Worm (Caenorhabditis elegans) whole organism, L2 larva: Measurements from ENCODE around the gene T24C4.5.

ENCODE experiments used
- C34F6.9 ChIP-seq: fragments of 150-350 bp; optimal IDR thresholded peaks from 2 replicates; lab custom pipeline; 2014; ENCODE audit warnings: missing biosample characterization, missing genetic modification characterization
- R02D3.7 ChIP-seq: fragments of 150-350 bp; optimal IDR thresholded peaks from 2 replicates; lab custom pipeline; 2014; ENCODE audit warnings: missing biosample characterization, missing genetic modification characterization
- Y55F3AM.14 ChIP-seq: fragments of 200-800 bp; sonication (Bioruptor generic); optimal IDR thresholded peaks from 2 replicates; lab custom pipeline; 2018; ENCODE audit warnings: mild to moderate bottlenecking, missing genetic modification characterization, missing compliant biosample characterization
- ZK546.5 ChIP-seq: sonication (generic microtip); optimal IDR thresholded peaks from 2 replicates; lab custom pipeline; 2017; ENCODE audit warnings: missing biosample characterization, missing genetic modification characterization
- aly-2 ChIP-seq: fragments of 150-350 bp; optimal IDR thresholded peaks from 2 replicates; lab custom pipeline; 2014; ENCODE audit warnings: missing biosample characterization, missing genetic modification characterization
- ama-1 ChIP-seq: fragments of 150-350 bp; optimal IDR thresholded peaks from 2 replicates; lab custom pipeline; 2018; ENCODE audit warnings: inconsistent platforms
- blmp-1 ChIP-seq: sonication (generic microtip); optimal IDR thresholded peaks from 2 replicates; lab custom pipeline; 2017; ENCODE audit warnings: missing genetic modification characterization, mild to moderate bottlenecking, missing compliant biosample characterization, antibody characterized with exemption, moderate library complexity; ENCODE audit not compliant: insufficient read depth
- ceh-16 ChIP-seq: fragments of 150-350 bp; optimal IDR thresholded peaks from 2 replicates; lab custom pipeline; 2014; ENCODE audit warnings: missing biosample characterization, missing genetic modification characterization
- ceh-82 ChIP-seq: fragments of 150-350 bp; optimal IDR thresholded peaks from 2 replicates; lab custom pipeline; 2014; ENCODE audit warnings: missing biosample characterization, missing genetic modification characterization
- crh-2 ChIP-seq: sonication (generic microtip); optimal IDR thresholded peaks from 2 replicates; lab custom pipeline; 2017; ENCODE audit warnings: missing biosample characterization, missing genetic modification characterization
- elt-1 ChIP-seq: fragments of 150-350 bp; optimal IDR thresholded peaks from 2 replicates; lab custom pipeline; 2014; ENCODE audit warnings: missing biosample characterization, missing genetic modification characterization
- fos-1 ChIP-seq: fragments of 150-350 bp; optimal IDR thresholded peaks from 2 replicates; lab custom pipeline; 2014; ENCODE audit warnings: missing biosample characterization, missing genetic modification characterization
- gmeb-1 ChIP-seq: fragments of 150-350 bp; optimal IDR thresholded peaks from 2 replicates; lab custom pipeline; 2014; ENCODE audit warnings: missing biosample characterization, missing genetic modification characterization
- lin-11 ChIP-seq: fragments of 150-350 bp; sonication (generic microtip); optimal IDR thresholded peaks from 2 replicates; lab custom pipeline; 2014; ENCODE audit warnings: missing biosample characterization, missing genetic modification characterization, inconsistent platforms, mixed read lengths
- lin-13 ChIP-seq: fragments of 150-350 bp; optimal IDR thresholded peaks from 2 replicates; lab custom pipeline; 2014; ENCODE audit warnings: missing biosample characterization, missing genetic modification reagents, missing genetic modification characterization
- lin-39 ChIP-seq: fragments of 150-350 bp; optimal IDR thresholded peaks from 2 replicates; lab custom pipeline; 2014; ENCODE audit warnings: missing biosample characterization, missing genetic modification reagents, missing genetic modification characterization
- lsy-2 ChIP-seq, 2 experiments: fragments of 150-350 bp in 1 of 2; sonication (generic microtip) in 1 of 2; optimal IDR thresholded peaks; 2 replicates each; lab custom pipeline; 2014 to 2017; ENCODE audit warnings: missing biosample characterization in 2 of 2, missing genetic modification characterization in 2 of 2
- mbf-1 ChIP-seq: sonication (generic microtip); optimal IDR thresholded peaks from 2 replicates; lab custom pipeline; 2017; ENCODE audit warnings: missing biosample characterization, missing genetic modification characterization
- mdl-1 ChIP-seq, 2 experiments: fragments of 150-350 bp in 1 of 2; sonication (generic microtip) in 1 of 2; optimal IDR thresholded peaks; 2 replicates each; lab custom pipeline; 2017; ENCODE audit warnings: missing biosample characterization in 2 of 2, missing genetic modification characterization in 2 of 2
- nhr-10 ChIP-seq: sonication (generic microtip); optimal IDR thresholded peaks from 2 replicates; lab custom pipeline; 2017; ENCODE audit warnings: missing biosample characterization, missing genetic modification characterization
- nhr-11 ChIP-seq: fragments of 150-350 bp; optimal IDR thresholded peaks from 2 replicates; lab custom pipeline; 2014; ENCODE audit warnings: missing biosample characterization, missing genetic modification characterization
- nhr-129 ChIP-seq: fragments of 150-350 bp; optimal IDR thresholded peaks from 2 replicates; lab custom pipeline; 2014; ENCODE audit warnings: missing biosample characterization, missing genetic modification characterization
- nhr-23 ChIP-seq: fragments of 150-350 bp; optimal IDR thresholded peaks from 2 replicates; lab custom pipeline; 2014; ENCODE audit warnings: missing biosample characterization, missing genetic modification reagents, missing genetic modification characterization
- nhr-237 ChIP-seq: fragments of 150-350 bp; optimal IDR thresholded peaks from 2 replicates; lab custom pipeline; 2014; ENCODE audit warnings: missing biosample characterization, missing genetic modification characterization
- nhr-25 ChIP-seq: fragments of 150-350 bp; sonication (generic microtip); optimal IDR thresholded peaks from 3 replicates; lab custom pipeline; 2014; ENCODE audit warnings: missing biosample characterization, missing genetic modification characterization
- nhr-77 ChIP-seq: fragments of 150-350 bp; optimal IDR thresholded peaks from 2 replicates; lab custom pipeline; 2014; ENCODE audit warnings: missing biosample characterization, missing genetic modification characterization
- peb-1 ChIP-seq: fragments of 150-350 bp; optimal IDR thresholded peaks from 2 replicates; lab custom pipeline; 2014; ENCODE audit warnings: missing biosample characterization, missing genetic modification characterization
- sem-4 ChIP-seq: fragments of 150-350 bp; optimal IDR thresholded peaks from 2 replicates; lab custom pipeline; 2014; ENCODE audit warnings: missing biosample characterization, missing genetic modification reagents, missing genetic modification characterization
- skn-1 ChIP-seq: sonication (generic microtip); optimal IDR thresholded peaks from 2 replicates; lab custom pipeline; 2017; ENCODE audit warnings: missing biosample characterization, missing genetic modification characterization
- sma-3 ChIP-seq: sonication (generic microtip); optimal IDR thresholded peaks from 2 replicates; lab custom pipeline; 2016; ENCODE audit warnings: missing genetic modification reagents, missing genetic modification characterization, missing compliant biosample characterization
- sma-9 ChIP-seq, 2 experiments: fragments of 150-350 bp in 1 of 2; sonication (generic microtip) in 1 of 2; optimal IDR thresholded peaks; 2 replicates each; lab custom pipeline; 2014 to 2016; ENCODE audit warnings: missing genetic modification characterization in 2 of 2, mild to moderate bottlenecking in 1 of 2, missing biosample characterization in 1 of 2, missing compliant biosample characterization in 1 of 2, missing genetic modification reagents in 1 of 2, moderate library complexity in 1 of 2
- snpc-4 ChIP-seq: fragments of 150-350 bp; optimal IDR thresholded peaks from 2 replicates; lab custom pipeline; 2014; ENCODE audit warnings: missing biosample characterization, missing genetic modification characterization
- unc-39 ChIP-seq: fragments of 150-350 bp; optimal IDR thresholded peaks from 2 replicates; lab custom pipeline; 2014; ENCODE audit warnings: missing biosample characterization, missing genetic modification characterization
- unc-62 ChIP-seq: fragments of 150-350 bp; optimal IDR thresholded peaks from 2 replicates; lab custom pipeline; 2014; ENCODE audit warnings: missing biosample characterization, missing genetic modification reagents, missing genetic modification characterization
- zag-1 ChIP-seq: fragments of 150-350 bp; optimal IDR thresholded peaks from 2 replicates; lab custom pipeline; 2014; ENCODE audit warnings: missing biosample characterization, missing genetic modification characterization
- ztf-1 ChIP-seq: fragments of 200-800 bp; sonication (Bioruptor generic); conservative IDR thresholded peaks from 2 replicates; pipeline ENCODE4 v1.3.6; 2022; ENCODE audit warnings: missing genetic modification characterization, missing compliant biosample characterization
- ztf-4 ChIP-seq: fragments of 150-350 bp; optimal IDR thresholded peaks from 2 replicates; lab custom pipeline; 2014; ENCODE audit warnings: missing biosample characterization, missing genetic modification characterization

T24C4.5 gene

ce11 chrIII:909540-909939 is 30.0 kb upstream of the T24C4.5 start, which contains the start of gene crls-1:
Gene crls-1, minus strand, starts transcription at chrIII:909902.
- TF ChIP-seq elt-1 (tag; lab: Kevin White, UChicago) (no peak), lsy-2 (tag; optimal IDR thresholded peaks at IDR 0.05; lab: Kevin White, UChicago) (peak in 1 of 2 experiments; percentile 14)

- TF ChIP-seq ztf-4 (tag; lab: Kevin White, UChicago) (no peak), lin-39 (tag; lab: Kevin White, UChicago) (no peak), blmp-1 (tag; lab: Kevin White, UChicago) (no peak), nhr-77 (no peak), nhr-23 (tag; lab: Kevin White, UChicago) (no peak), C34F6.9 (tag; lab: Kevin White, UChicago) (peak; percentile 41), peb-1 (tag; lab: Kevin White, UChicago) (no peak), lin-11 (no peak), lsy-2 (tag; optimal IDR thresholded peaks at IDR 0.05; lab: Kevin White, UChicago) (peak in 1 of 2 experiments; percentile 31), nhr-237 (tag; lab: Kevin White, UChicago) (no peak), Y55F3AM.14 (no peak), nhr-129 (tag; lab: Kevin White, UChicago) (peak; percentile 59), nhr-11 (tag; lab: Kevin White, UChicago) (no peak), zag-1 (tag; lab: Kevin White, UChicago) (no peak), snpc-4 (tag; lab: Kevin White, UChicago) (no peak), ztf-1 (GFP tag; lab: Robert Waterston, UW) (no peak), fos-1 (peak; percentile 93), nhr-10 (no peak), R02D3.7 (tag; lab: Kevin White, UChicago) (no peak), lin-13 (GFP tag; lab: Kevin White, UChicago) (no peak), sem-4 (tag; lab: Kevin White, UChicago) (no peak), unc-62 (GFP tag; lab: Kevin White, UChicago) (no peak), ceh-16 (tag; lab: Kevin White, UChicago) (no peak), unc-39 (no peak), nhr-25 (tag; lab: Kevin White, UChicago) (peak; percentile 22), gmeb-1 (tag; lab: Kevin White, UChicago) (no peak)
These were observed 28.5 kb upstream of the T24C4.5 start for ce11 chrIII:907990-908389.

- TF ChIP-seq nhr-77 (no peak), ama-1 (no peak), ZK546.5 (tag; lab: Kevin White, UChicago) (no peak), fos-1 (no peak)
These were observed 27.8 kb upstream of the T24C4.5 start, which contains the start of gene F23H11.4 for ce11 chrIII:907311-907710. Gene F23H11.4, minus strand, starts transcription at chrIII:907539.

ce11 chrIII:901600-902250 is 22.2 kb upstream of the T24C4.5 start:
- no peak for TF ChIP-seq crh-2
- TF ChIP-seq lsy-2 (tag; optimal IDR thresholded peaks at IDR 0.05; lab: Kevin White, UChicago), result peak in 1 of 2 experiments; percentile 44
- TF ChIP-seq mbf-1 (tag; lab: Kevin White, UChicago), result no peak
- no peak for TF ChIP-seq zag-1 (tag; lab: Kevin White, UChicago)
- no peak for TF ChIP-seq mdl-1 (tag; optimal IDR thresholded peaks at IDR 0.05; lab: Kevin White, UChicago)
- no peak for TF ChIP-seq sem-4 (tag; lab: Kevin White, UChicago)
- peak; percentile 54 for TF ChIP-seq gmeb-1 (tag; lab: Kevin White, UChicago)
- TF ChIP-seq ceh-82, result no peak
- TF ChIP-seq blmp-1 (tag; lab: Kevin White, UChicago), result no peak
- peak; percentile 34 for TF ChIP-seq lin-13 (GFP tag; lab: Kevin White, UChicago)
- peak; percentile 35 for TF ChIP-seq C34F6.9 (tag; lab: Kevin White, UChicago)

DNA sequence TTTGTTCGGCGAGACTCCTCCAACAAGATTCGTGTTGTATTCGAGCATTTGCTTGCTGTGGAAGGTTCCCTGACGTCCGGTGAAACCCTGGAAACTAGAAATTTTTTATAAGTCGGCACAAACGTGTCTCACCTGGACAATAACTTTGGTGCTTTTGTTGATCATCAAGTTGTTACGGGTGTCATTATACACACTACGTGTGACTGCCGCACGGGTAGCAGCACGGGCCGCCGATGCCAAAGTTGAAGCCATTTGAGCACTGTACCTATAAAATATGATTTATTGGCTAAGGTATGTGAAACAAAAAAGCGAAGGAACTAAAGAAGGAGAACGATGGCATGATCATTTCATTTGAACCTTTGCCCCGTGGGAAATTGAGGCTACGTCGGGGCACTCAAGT is 21.6 kb upstream of the T24C4.5 start, which contains the start of gene sucl-2:
TSS of gene sucl-2 (minus strand) at position 265 of the 400 bp plus-strand sequence.
- TF ChIP-seq sma-9 (GFP tag; optimal IDR thresholded peaks at IDR 0.05; lab: Kevin White, UChicago) (no peak), sma-9 (tag; optimal IDR thresholded peaks at IDR 0.05; lab: Kevin White, UChicago) (no peak), sma-3 (GFP tag; lab: Kevin White, UChicago) (no peak), aly-2 (no peak), nhr-10 (no peak), elt-1 (tag; lab: Kevin White, UChicago) (no peak), skn-1 (tag; lab: Kevin White, UChicago) (no peak), lin-13 (GFP tag; lab: Kevin White, UChicago) (no peak), ceh-16 (tag; lab: Kevin White, UChicago) (no peak)
- TF ChIP-seq, all 48 proteins: peak for 0
